Worm (Caenorhabditis elegans) whole organism, mixed stage, embryonic: ENCODE measurements around the gene F58A3.3.

Experiments used
- blmp-1 ChIP-seq: fragments of 150-350 bp; optimal IDR thresholded peaks from 2 replicates; lab custom pipeline; 2014; ENCODE audit warnings: missing biosample characterization, missing genetic modification characterization
- ceh-43 ChIP-seq: fragments of 200-800 bp; sonication (Bioruptor generic); optimal IDR thresholded peaks from 2 replicates; lab custom pipeline; 2018; ENCODE audit warnings: mild to moderate bottlenecking, missing genetic modification characterization, moderate library complexity, missing compliant biosample characterization
- cnd-1 ChIP-seq: fragments of 200-800 bp; sonication (Bioruptor generic); optimal IDR thresholded peaks from 2 replicates; lab custom pipeline; 2018; ENCODE audit warnings: mild to moderate bottlenecking, missing genetic modification characterization, missing compliant biosample characterization
- flh-1 ChIP-seq: fragments of 200-800 bp; sonication (Bioruptor generic); optimal IDR thresholded peaks from 2 replicates; lab custom pipeline; 2018; ENCODE audit warnings: mild to moderate bottlenecking, missing genetic modification characterization, moderate library complexity, missing compliant biosample characterization
- ham-2 ChIP-seq: fragments of 200-800 bp; sonication (Bioruptor generic); optimal IDR thresholded peaks from 2 replicates; lab custom pipeline; 2018; ENCODE audit warnings: mild to moderate bottlenecking, missing genetic modification characterization, missing compliant biosample characterization
- lsy-2 ChIP-seq: fragments of 150-350 bp; optimal IDR thresholded peaks from 2 replicates; lab custom pipeline; 2014; ENCODE audit warnings: missing biosample characterization, missing genetic modification characterization
- nhr-28 ChIP-seq: fragments of 150-350 bp; optimal IDR thresholded peaks from 2 replicates; lab custom pipeline; 2014; ENCODE audit warnings: missing biosample characterization, missing genetic modification characterization
- tbx-8 ChIP-seq: fragments of 200-800 bp; sonication (Bioruptor generic); optimal IDR thresholded peaks from 2 replicates; lab custom pipeline; 2018; ENCODE audit warnings: mild to moderate bottlenecking, missing genetic modification characterization, moderate library complexity, missing compliant biosample characterization
- unc-120 ChIP-seq: sonication (generic microtip); optimal IDR thresholded peaks from 2 replicates; lab custom pipeline; 2017; ENCODE audit warnings: missing genetic modification characterization, missing compliant biosample characterization; ENCODE audit not compliant: poor library complexity, severe bottlenecking
- unc-39 ChIP-seq: fragments of 150-350 bp; optimal IDR thresholded peaks from 2 replicates; lab custom pipeline; 2014; ENCODE audit warnings: missing biosample characterization, missing genetic modification characterization
- unc-62 ChIP-seq: fragments of 150-350 bp; optimal IDR thresholded peaks from 2 replicates; lab custom pipeline; 2014; ENCODE audit warnings: missing biosample characterization, missing genetic modification reagents, missing genetic modification characterization
- zip-8 ChIP-seq: fragments of 150-350 bp; optimal IDR thresholded peaks from 2 replicates; lab custom pipeline; 2014; ENCODE audit warnings: missing biosample characterization, missing genetic modification characterization

F58A3.3 gene

ce11 chrX:11059744-11060143, 47.3 kb downstream of the F58A3.3 start, which contains the start of gene lpr-6:
lpr-6 (plus strand) TSS chrX:11059994.
- TF ChIP-seq ceh-43 (GFP tag; lab: Kevin White, UChicago) (peak; percentile 36), nhr-28 (tag; lab: Kevin White, UChicago) (no peak)

- TF ChIP-seq flh-1 (GFP tag; lab: Kevin White, UChicago) (no peak), unc-39 (tag; lab: Kevin White, UChicago) (no peak), ham-2 (no peak), unc-62 (GFP tag; lab: Kevin White, UChicago) (peak; percentile 55), lsy-2 (tag; lab: Kevin White, UChicago) (no peak), tbx-8 (GFP tag; lab: Kevin White, UChicago) (no peak), cnd-1 (no peak), unc-120 (tag; lab: Kevin White, UChicago) (no peak), blmp-1 (tag; lab: Kevin White, UChicago) (peak; percentile 59)
- TF ChIP-seq, all 35 proteins: peak for 2
Observed at ce11 chrX:11060940-11061339, 48.5 kb downstream of the F58A3.3 start.

- TF ChIP-seq blmp-1 (tag; lab: Kevin White, UChicago) (peak; percentile 4), ham-2 (peak; percentile 9), zip-8 (no peak)
Observed at ce11 chrX:11061904-11062303, 49.5 kb downstream of the F58A3.3 start, which contains the start of gene lpr-5. lpr-5 (plus strand) TSS chrX:11062123.
